Fruit fly (Drosophila melanogaster): ENCODE data around the gene mRpS10.

DNA sequence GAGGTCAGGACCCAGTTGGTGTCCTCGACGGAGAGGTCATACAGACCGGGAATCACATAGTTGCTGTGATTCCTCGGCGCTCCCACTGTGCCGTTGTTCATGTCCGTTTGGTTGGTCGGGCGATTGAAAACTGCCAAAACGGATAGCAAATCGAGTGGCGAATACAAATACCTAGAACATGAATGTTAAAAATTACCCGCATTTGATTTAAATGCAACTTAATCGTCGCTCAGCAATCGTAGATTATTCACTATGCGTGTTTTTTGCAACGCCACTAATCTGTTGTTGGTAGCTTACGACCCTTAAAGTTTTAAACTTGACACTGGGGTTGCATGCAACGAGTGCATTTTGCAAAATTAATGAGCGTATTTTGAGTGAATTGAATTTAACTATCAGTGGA is 19.6 kb downstream of the mRpS10 start, which contains the start of gene Amt:
- TF ChIP-seq CG8478 (optimal IDR thresholded peaks at IDR 0.05) (no peak), CTCF (optimal IDR thresholded peaks at IDR 0.05) (no peak)
